Fruit fly (Drosophila melanogaster) whole organism, adult: ENCODE data around the gene Veneno.

Source experiments
- CG11617 ChIP-seq: fragments of 200-800 bp; sonication (Bioruptor generic); optimal IDR thresholded peaks from 2 replicates; lab custom pipeline; 2017; ENCODE audit warnings: mild to moderate bottlenecking, missing biosample characterization, missing genetic modification reagents, missing genetic modification characterization
- CG14711 ChIP-seq: fragments of 200-800 bp; sonication (Bioruptor generic); optimal IDR thresholded peaks from 2 replicates; lab custom pipeline; 2018; ENCODE audit warnings: missing biosample characterization, mild to moderate bottlenecking, missing genetic modification characterization, moderate library complexity
- CG7045 ChIP-seq: fragments of 200-800 bp; sonication (Bioruptor generic); optimal IDR thresholded peaks from 2 replicates; lab custom pipeline; 2017; ENCODE audit warnings: missing biosample characterization, mild to moderate bottlenecking, missing genetic modification characterization
- CG7101 ChIP-seq: fragments of 200-800 bp; sonication (Bioruptor generic); optimal IDR thresholded peaks from 2 replicates; lab custom pipeline; 2018; ENCODE audit warnings: missing biosample characterization, mild to moderate bottlenecking, missing genetic modification characterization, moderate library complexity
- Mnt ChIP-seq: fragments of 200-800 bp; sonication (Bioruptor generic); optimal IDR thresholded peaks from 2 replicates; lab custom pipeline; 2016; ENCODE audit warnings: missing biosample characterization, mild to moderate bottlenecking, missing genetic modification characterization
- cnc ChIP-seq, 2 experiments: fragments of >200 bp; optimal IDR thresholded peaks; 2 replicates each; lab custom pipeline; 2017
- kay ChIP-seq: fragments of 200-800 bp; sonication (Bioruptor generic); peaks from one replicate; lab custom pipeline; 2016; ENCODE audit warnings: missing biosample characterization, missing genetic modification characterization, borderline replicate concordance
- ovo ChIP-seq: fragments of 200-800 bp; sonication (Bioruptor generic); optimal IDR thresholded peaks from 2 replicates; lab custom pipeline; 2016; ENCODE audit warnings: missing biosample characterization, missing genetic modification characterization
- pad ChIP-seq: fragments of 200-800 bp; sonication (Bioruptor generic); optimal IDR thresholded peaks from 3 replicates; lab custom pipeline; 2017; ENCODE audit warnings: missing biosample characterization, missing genetic modification characterization, mild to moderate bottlenecking, moderate library complexity, missing genetic modification reagents
- toe ChIP-seq: fragments of 200-800 bp; sonication (Bioruptor generic); optimal IDR thresholded peaks from 2 replicates; lab custom pipeline; 2016; ENCODE audit warnings: missing biosample characterization, missing genetic modification characterization

- no peak for TF ChIP-seq CG7045 (GFP tag; lab: Kevin White, UChicago)
- TF ChIP-seq kay (GFP tag; lab: Kevin White, UChicago) = no peak
- TF ChIP-seq CG11617 (GFP tag; lab: Kevin White, UChicago) = no peak
- TF ChIP-seq cnc (optimal IDR thresholded peaks at IDR 0.05; lab: Kevin White, UChicago) = no peak
- no peak for TF ChIP-seq pad
- no peak for TF ChIP-seq CG7101 (tag; lab: Kevin White, UChicago)
- TF ChIP-seq ovo (GFP tag; lab: Kevin White, UChicago) = no peak
- no peak for TF ChIP-seq toe (GFP tag; lab: Kevin White, UChicago)
- TF ChIP-seq Mnt (GFP tag; lab: Kevin White, UChicago) = no peak
- no peak for TF ChIP-seq CG14711 (tag; lab: Kevin White, UChicago)
Observed at dm6 chr3R:8326884-8327283, 35.5 kb downstream of the Veneno start.
